Worm (Caenorhabditis elegans) whole organism, L3 larva: ENCODE data around the gene sdz-38.

Source experiments
- R02D3.7 ChIP-seq: fragments of 150-350 bp; optimal IDR thresholded peaks from 2 replicates; lab custom pipeline; 2014; ENCODE audit warnings: missing biosample characterization, missing genetic modification characterization
- aly-2 ChIP-seq: fragments of 150-350 bp; optimal IDR thresholded peaks from 2 replicates; lab custom pipeline; 2014; ENCODE audit warnings: missing biosample characterization, missing genetic modification characterization
- ceh-16 ChIP-seq: sonication (generic microtip); optimal IDR thresholded peaks from 2 replicates; lab custom pipeline; 2017; ENCODE audit warnings: missing biosample characterization, missing genetic modification characterization
- daf-12 ChIP-seq: fragments of 150-350 bp; optimal IDR thresholded peaks from 2 replicates; lab custom pipeline; 2014; ENCODE audit warnings: missing biosample characterization, missing genetic modification reagents, missing genetic modification characterization
- egl-27 ChIP-seq: sonication (generic microtip); optimal IDR thresholded peaks from 4 replicates; lab custom pipeline; 2017; ENCODE audit warnings: missing biosample characterization, missing genetic modification reagents, missing genetic modification characterization
- elt-2 ChIP-seq: sonication (generic microtip); optimal IDR thresholded peaks from 2 replicates; lab custom pipeline; 2016; ENCODE audit warnings: missing genetic modification reagents, mild to moderate bottlenecking, missing genetic modification characterization, missing compliant biosample characterization
- eor-1 ChIP-seq, 2 experiments: fragments of 150-350 bp; optimal IDR thresholded peaks; 2 replicates each; lab custom pipeline; 2014 to 2018; ENCODE audit warnings: missing biosample characterization in 2 of 2, missing genetic modification characterization in 2 of 2
- fkh-2 ChIP-seq: fragments of 150-350 bp; optimal IDR thresholded peaks from 2 replicates; lab custom pipeline; 2014; ENCODE audit warnings: missing biosample characterization, missing genetic modification reagents, missing genetic modification characterization
- hmg-11 ChIP-seq: sonication (generic microtip); optimal IDR thresholded peaks from 2 replicates; lab custom pipeline; 2016; ENCODE audit warnings: missing genetic modification characterization, missing compliant biosample characterization
- jun-1 ChIP-seq: fragments of 150-350 bp; optimal IDR thresholded peaks from 2 replicates; lab custom pipeline; 2014; ENCODE audit warnings: missing biosample characterization, missing genetic modification reagents, missing genetic modification characterization
- lin-15B ChIP-seq: fragments of 150-350 bp; optimal IDR thresholded peaks from 2 replicates; lab custom pipeline; 2014; ENCODE audit warnings: missing biosample characterization, missing genetic modification characterization
- mdl-1 ChIP-seq: fragments of 150-350 bp; optimal IDR thresholded peaks from 2 replicates; lab custom pipeline; 2014; ENCODE audit warnings: missing biosample characterization, missing genetic modification characterization
- nfya-1 ChIP-seq: sonication (generic microtip); optimal IDR thresholded peaks from 2 replicates; lab custom pipeline; 2017; ENCODE audit warnings: missing genetic modification characterization, mild to moderate bottlenecking, missing compliant biosample characterization, antibody characterized with exemption, moderate library complexity; ENCODE audit not compliant: insufficient read depth
- nhr-11 ChIP-seq: fragments of 150-350 bp; optimal IDR thresholded peaks from 2 replicates; lab custom pipeline; 2014; ENCODE audit warnings: missing biosample characterization, missing genetic modification characterization
- nhr-25 ChIP-seq: sonication (generic microtip); optimal IDR thresholded peaks from 2 replicates; lab custom pipeline; 2017; ENCODE audit warnings: missing biosample characterization, missing genetic modification characterization
- nhr-28 ChIP-seq: fragments of 150-350 bp; optimal IDR thresholded peaks from 2 replicates; lab custom pipeline; 2014; ENCODE audit warnings: missing biosample characterization, missing genetic modification characterization
- nhr-43 ChIP-seq: sonication (generic microtip); optimal IDR thresholded peaks from 2 replicates; lab custom pipeline; 2016; ENCODE audit warnings: mild to moderate bottlenecking, missing genetic modification characterization, missing compliant biosample characterization; ENCODE audit not compliant: poor library complexity, severe bottlenecking
- nhr-67 ChIP-seq: fragments of 150-350 bp; optimal IDR thresholded peaks from 2 replicates; lab custom pipeline; 2014; ENCODE audit warnings: missing biosample characterization, missing genetic modification characterization
- nhr-77 ChIP-seq: fragments of 150-350 bp; optimal IDR thresholded peaks from 2 replicates; lab custom pipeline; 2014; ENCODE audit warnings: missing biosample characterization, missing genetic modification characterization
- pha-4 ChIP-seq: fragments of 150-350 bp; optimal IDR thresholded peaks from 2 replicates; lab custom pipeline; 2014; ENCODE audit warnings: missing biosample characterization, missing genetic modification reagents, missing genetic modification characterization
- pqm-1 ChIP-seq: fragments of 150-350 bp; optimal IDR thresholded peaks from 2 replicates; lab custom pipeline; 2017; ENCODE audit warnings: missing biosample characterization, missing genetic modification characterization, inconsistent platforms
- skn-1 ChIP-seq: fragments of 150-350 bp; optimal IDR thresholded peaks from 2 replicates; lab custom pipeline; 2014; ENCODE audit warnings: missing biosample characterization, missing genetic modification characterization
- snpc-4 ChIP-seq: fragments of 150-350 bp; optimal IDR thresholded peaks from 2 replicates; lab custom pipeline; 2014; ENCODE audit warnings: missing biosample characterization, missing genetic modification characterization
- tbx-2 ChIP-seq: sonication (generic microtip); optimal IDR thresholded peaks from 2 replicates; lab custom pipeline; 2016; ENCODE audit warnings: mild to moderate bottlenecking, missing genetic modification characterization, missing compliant biosample characterization
- ztf-4 ChIP-seq: fragments of 150-350 bp; optimal IDR thresholded peaks from 2 replicates; lab custom pipeline; 2014; ENCODE audit warnings: missing biosample characterization, missing genetic modification characterization

Gene sdz-38

DNA sequence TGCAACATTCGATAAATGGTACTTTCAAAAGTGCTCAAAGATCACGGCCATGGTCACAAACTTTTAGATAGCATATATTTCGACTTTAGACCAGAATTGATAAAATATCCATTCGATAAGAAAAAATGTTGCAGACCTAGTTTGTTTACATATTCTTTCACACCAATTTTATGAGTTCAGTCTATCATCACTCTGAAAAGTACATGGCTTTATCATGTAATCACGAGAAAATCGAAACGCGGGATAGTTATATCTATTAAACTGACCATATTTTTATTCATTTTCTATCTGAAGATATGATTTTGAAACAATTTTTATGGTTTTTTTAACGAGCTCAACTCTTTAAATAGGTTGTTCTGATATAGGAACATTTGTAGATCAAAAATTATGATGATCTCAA lies 50.2 kb downstream of the sdz-38 start, which contains the start of gene pho-11:
Gene pho-11 (plus strand): TSS at position 374 of the 400 bp plus-strand sequence.
- TF ChIP-seq nfya-1 (tag; lab: Kevin White, UChicago) (no peak), aly-2 (tag; lab: Kevin White, UChicago) (no peak), daf-12 (tag; lab: Kevin White, UChicago) (no peak), pha-4 (tag; lab: Kevin White, UChicago) (peak; percentile 23), nhr-25 (tag; lab: Kevin White, UChicago) (no peak), skn-1 (tag; lab: Kevin White, UChicago) (no peak), nhr-11 (tag; lab: Kevin White, UChicago) (no peak), elt-2 (tag; lab: Kevin White, UChicago) (peak; percentile 72), pqm-1 (tag; lab: Kevin White, UChicago) (peak; percentile 65), nhr-67 (tag; lab: Kevin White, UChicago) (no peak), egl-27 (tag; lab: Kevin White, UChicago) (no peak), fkh-2 (tag; lab: Kevin White, UChicago) (no peak), ceh-16 (tag; lab: Kevin White, UChicago) (no peak), snpc-4 (tag; lab: Kevin White, UChicago) (no peak), jun-1 (no peak), nhr-28 (no peak), mdl-1 (tag; lab: Kevin White, UChicago) (no peak), ztf-4 (tag; lab: Kevin White, UChicago) (no peak), eor-1 (tag; optimal IDR thresholded peaks at IDR 0.05; lab: Kevin White, UChicago) (no peak), tbx-2 (no peak)

DNA sequence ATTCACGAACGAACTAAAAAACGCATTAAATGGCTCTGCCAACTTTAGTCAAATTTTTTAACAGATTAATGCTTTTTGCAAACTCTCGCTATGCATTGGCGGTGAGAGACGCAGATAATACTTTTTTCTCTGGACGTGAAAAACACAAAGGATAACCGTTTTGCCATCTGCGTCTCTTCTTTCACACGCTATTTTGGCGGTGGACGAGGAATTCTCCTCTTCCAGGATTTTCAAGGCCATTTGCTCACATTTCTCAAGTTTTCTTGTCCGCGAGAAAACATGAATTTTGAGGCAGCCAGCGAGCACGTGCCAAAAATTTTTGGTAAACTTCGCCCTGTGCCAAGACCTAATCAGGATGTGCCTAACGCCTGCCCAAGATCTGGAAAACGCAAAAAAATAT lies 50.6 kb downstream of the sdz-38 start:
- TF ChIP-seq tbx-2 (no peak), lin-15B (peak; percentile 78), nhr-11 (tag; lab: Kevin White, UChicago) (peak; percentile 49), ztf-4 (tag; lab: Kevin White, UChicago) (no peak), hmg-11 (tag; lab: Kevin White, UChicago) (peak; percentile 59), nhr-43 (tag; lab: Kevin White, UChicago) (peak; percentile 9), nfya-1 (tag; lab: Kevin White, UChicago) (peak; percentile 47), nhr-77 (tag; lab: Kevin White, UChicago) (no peak), R02D3.7 (tag; lab: Kevin White, UChicago) (no peak), skn-1 (tag; lab: Kevin White, UChicago) (no peak)
